Fruit fly (Drosophila melanogaster): Measurements from ENCODE around the gene CG3918.

- TF ChIP-seq Rel (GFP tag; optimal IDR thresholded peaks at IDR 0.05) (no peak), Rel (tag; optimal IDR thresholded peaks at IDR 0.05) (peak; percentile 67), fru (GFP tag; optimal IDR thresholded peaks at IDR 0.05) (peak; percentile 64), GATAd (GFP tag; optimal IDR thresholded peaks at IDR 0.05) (no peak), usp (GFP tag; optimal IDR thresholded peaks at IDR 0.05) (no peak), foxo (GFP tag; optimal IDR thresholded peaks at IDR 0.05) (peak in 1 of 2 experiments; percentile 19), N (GFP tag; optimal IDR thresholded peaks at IDR 0.05) (no peak), CG32264 (GFP tag; optimal IDR thresholded peaks at IDR 0.05) (no peak), h (GFP tag; optimal IDR thresholded peaks at IDR 0.05) (peak; percentile 19), HLH106 (tag; optimal IDR thresholded peaks at IDR 0.05) (peak; percentile 39), sage (GFP tag; optimal IDR thresholded peaks at IDR 0.05) (no peak), dmrt93B (GFP tag; optimal IDR thresholded peaks at IDR 0.05) (no peak), Hr78 (GFP tag; optimal IDR thresholded peaks at IDR 0.05) (no peak), Dfd (GFP tag; optimal IDR thresholded peaks at IDR 0.05) (no peak)
Measured at dm6 chrX:6524217-6524616, at the start of gene CG3918, which contains the start of gene CG42340.

All from whole organism, wandering third instar larva.